Worm (Caenorhabditis elegans): ENCODE results near the gene snx-1.

DNA sequence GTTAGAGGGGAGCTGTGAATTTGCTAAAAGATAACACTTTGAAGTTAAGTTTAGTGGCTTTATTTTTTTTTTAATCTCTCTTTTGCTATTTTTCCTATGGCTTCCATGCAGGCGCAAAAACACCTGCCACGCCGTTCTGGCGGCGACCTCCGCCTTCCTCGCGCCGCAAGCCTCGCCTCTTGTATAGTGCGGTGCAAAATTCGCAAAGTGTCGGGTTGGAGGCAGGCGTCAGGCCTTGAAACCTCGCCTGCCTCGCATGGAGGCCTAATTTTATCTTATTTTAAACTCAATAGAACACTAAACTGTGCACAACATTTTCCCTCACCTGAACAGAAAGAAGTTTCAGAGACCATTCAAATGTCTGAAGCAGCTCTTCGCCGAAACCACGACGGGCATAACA is 43.2 kb downstream of the snx-1 start:
- TF ChIP-seq mdl-1 (tag; optimal IDR thresholded peaks at IDR 0.05) (no peak), ztf-11 (tag; optimal IDR thresholded peaks at IDR 0.05) (no peak), nhr-28 (tag; optimal IDR thresholded peaks at IDR 0.05) (no peak), pha-4 (tag; optimal IDR thresholded peaks at IDR 0.05) (no peak), pqm-1 (tag; optimal IDR thresholded peaks at IDR 0.05) (no peak), elt-3 (tag; optimal IDR thresholded peaks at IDR 0.05) (no peak), snpc-4 (tag; optimal IDR thresholded peaks at IDR 0.05) (no peak), ceh-9 (tag; optimal IDR thresholded peaks at IDR 0.05) (no peak), nhr-25 (tag; optimal IDR thresholded peaks at IDR 0.05) (no peak), egl-27 (tag; optimal IDR thresholded peaks at IDR 0.05) (no peak)

All from whole organism, L3 larva.